Worm (Caenorhabditis elegans) whole organism, young adult: ENCODE measurements around the gene Y39A1A.3.

ENCODE experiments used
- B0019.2 ChIP-seq: fragments of 200-800 bp; sonication (Bioruptor generic); conservative IDR thresholded peaks from 2 replicates; pipeline ENCODE4 v1.3.6; 2022; ENCODE audit warnings: missing genetic modification reagents, missing genetic modification characterization, missing compliant biosample characterization
- B0035.1 ChIP-seq: sonication (generic microtip); optimal IDR thresholded peaks from 2 replicates; lab custom pipeline; 2016; ENCODE audit warnings: missing genetic modification characterization, mild to moderate bottlenecking, missing compliant biosample characterization, missing genotype, missing genetic modification reagents
- B0336.3 ChIP-seq: fragments of 200-800 bp; sonication (Bioruptor generic); IDR thresholded peaks from 2 replicates; pipeline ENCODE4 v1.3.6; 2022; ENCODE audit warnings: missing genetic modification characterization, missing compliant biosample characterization
- C06A6.2 ChIP-seq: fragments of 200-800 bp; sonication (Bioruptor generic); conservative IDR thresholded peaks from 2 replicates; pipeline ENCODE4 v1.3.6; 2022; ENCODE audit warnings: missing genetic modification characterization, missing compliant biosample characterization
- C17E4.6 ChIP-seq: fragments of 200-800 bp; sonication (Bioruptor generic); IDR thresholded peaks from 2 replicates; pipeline ENCODE4 v1.3.6; 2022; ENCODE audit warnings: missing genetic modification reagents, missing genetic modification characterization, missing compliant biosample characterization
- F22D6.2 ChIP-seq: sonication (generic microtip); optimal IDR thresholded peaks from 2 replicates; lab custom pipeline; 2016; ENCODE audit warnings: mild to moderate bottlenecking, missing genetic modification characterization, missing compliant biosample characterization
- F23B12.7 ChIP-seq: sonication (generic microtip); optimal IDR thresholded peaks from 2 replicates; lab custom pipeline; 2017; ENCODE audit warnings: missing genetic modification characterization, mild to moderate bottlenecking, missing compliant biosample characterization, antibody characterized with exemption, moderate library complexity; ENCODE audit not compliant: insufficient read depth
- F33H1.4 ChIP-seq: fragments of 200-800 bp; sonication (Bioruptor generic); IDR thresholded peaks from 2 replicates; pipeline ENCODE4 v1.3.6; 2022; ENCODE audit warnings: missing genetic modification reagents, missing genetic modification characterization, missing compliant biosample characterization
- F49E8.2 ChIP-seq: sonication (generic microtip); optimal IDR thresholded peaks from 3 replicates; lab custom pipeline; 2017; ENCODE audit warnings: missing genetic modification characterization, mild to moderate bottlenecking, missing compliant biosample characterization, antibody characterized with exemption, moderate library complexity; ENCODE audit not compliant: insufficient read depth
- F52B5.7 ChIP-seq: sonication (generic microtip); optimal IDR thresholded peaks from 2 replicates; lab custom pipeline; 2016; ENCODE audit warnings: mild to moderate bottlenecking, missing genetic modification characterization, missing compliant biosample characterization
- Y53G8AR.9 ChIP-seq: fragments of 200-800 bp; sonication (Bioruptor generic); conservative IDR thresholded peaks from 2 replicates; pipeline ENCODE4 v1.3.6; 2022; ENCODE audit warnings: missing genetic modification reagents, missing genetic modification characterization, missing compliant biosample characterization
- Y67H2A.10 ChIP-seq: fragments of 200-800 bp; sonication (Bioruptor generic); conservative IDR thresholded peaks from 2 replicates; pipeline ENCODE4 v1.3.6; 2022; ENCODE audit warnings: missing genetic modification reagents, missing genetic modification characterization, missing compliant biosample characterization
- Y95B8A.8 ChIP-seq: fragments of 200-800 bp; sonication (Bioruptor generic); IDR thresholded peaks from 2 replicates; pipeline ENCODE4 v1.3.6; 2022; ENCODE audit warnings: missing genetic modification reagents, missing genetic modification characterization, missing compliant biosample characterization
- ZK185.1 ChIP-seq: sonication (generic microtip); optimal IDR thresholded peaks from 2 replicates; lab custom pipeline; 2016; ENCODE audit warnings: mild to moderate bottlenecking, missing genetic modification characterization, missing compliant biosample characterization; ENCODE audit not compliant: poor library complexity, severe bottlenecking
- athp-1 ChIP-seq: sonication (generic microtip); optimal IDR thresholded peaks from 2 replicates; lab custom pipeline; 2017; ENCODE audit warnings: mild to moderate bottlenecking, missing genetic modification characterization, missing compliant biosample characterization
- attf-3 ChIP-seq: fragments of 200-800 bp; sonication (Bioruptor generic); conservative IDR thresholded peaks from 2 replicates; pipeline ENCODE4 v1.3.6; 2022; ENCODE audit warnings: missing genetic modification reagents, missing genetic modification characterization, missing compliant biosample characterization
- bed-1 ChIP-seq: fragments of 200-800 bp; sonication (Bioruptor generic); IDR thresholded peaks from 2 replicates; pipeline ENCODE4 v1.3.6; 2022; ENCODE audit warnings: missing genetic modification reagents, missing genetic modification characterization, missing compliant biosample characterization
- cebp-1 ChIP-seq, 2 experiments: fragments of 200-800 bp in 1 of 2; sonication (Bioruptor generic) in 1 of 2; sonication (generic microtip) in 1 of 2; IDR thresholded peaks in 1 of 2; optimal IDR thresholded peaks in 1 of 2; 2 replicates each; pipeline versions ENCODE4 v1.3.6 to Lab custom; 2017 to 2022; ENCODE audit warnings: missing compliant biosample characterization in 2 of 2, missing genetic modification characterization in 2 of 2, mild to moderate bottlenecking in 1 of 2, missing genetic modification reagents in 1 of 2, moderate library complexity in 1 of 2
- ceh-100 ChIP-seq: fragments of 200-800 bp; sonication (Bioruptor generic); IDR thresholded peaks from 2 replicates; pipeline ENCODE4 v1.3.6; 2022; ENCODE audit warnings: missing genetic modification reagents, missing genetic modification characterization, missing compliant biosample characterization
- ceh-79 ChIP-seq: sonication (generic microtip); optimal IDR thresholded peaks from 2 replicates; lab custom pipeline; 2017; ENCODE audit warnings: mild to moderate bottlenecking, missing genetic modification characterization, missing compliant biosample characterization
- egl-18 ChIP-seq: fragments of 200-800 bp; sonication (Bioruptor generic); IDR thresholded peaks from 2 replicates; pipeline ENCODE4 v1.3.6; 2022; ENCODE audit warnings: missing genetic modification reagents, missing genetic modification characterization, missing compliant biosample characterization
- ekl-4 ChIP-seq: fragments of 200-800 bp; sonication (Bioruptor generic); IDR thresholded peaks from 2 replicates; pipeline ENCODE4 v1.3.6; 2022; ENCODE audit warnings: missing genetic modification reagents, missing genetic modification characterization, missing compliant biosample characterization
- ets-4 ChIP-seq: fragments of 200-800 bp; sonication (Bioruptor generic); optimal IDR thresholded peaks from 2 replicates; lab custom pipeline; 2018; ENCODE audit warnings: mild to moderate bottlenecking, missing genetic modification characterization, missing compliant biosample characterization
- hmg-20 ChIP-seq: fragments of 200-800 bp; sonication (Bioruptor generic); IDR thresholded peaks from 2 replicates; pipeline ENCODE4 v1.3.6; 2022; ENCODE audit warnings: missing genetic modification reagents, missing genetic modification characterization, missing compliant biosample characterization
- let-607 ChIP-seq, 2 experiments: fragments of 200-800 bp in 1 of 2; sonication (Bioruptor generic) in 1 of 2; sonication (generic microtip) in 1 of 2; optimal IDR thresholded peaks; 2 replicates each; lab custom pipeline; 2016 to 2018; ENCODE audit warnings: mild to moderate bottlenecking in 2 of 2, missing compliant biosample characterization in 2 of 2, missing genetic modification characterization in 2 of 2, moderate library complexity in 2 of 2, missing genotype in 1 of 2
- lin-40 ChIP-seq: sonication (generic microtip); optimal IDR thresholded peaks from 2 replicates; lab custom pipeline; 2016; ENCODE audit warnings: missing genetic modification characterization, mild to moderate bottlenecking, missing compliant biosample characterization, missing genotype, missing genetic modification reagents
- madf-6 ChIP-seq: fragments of 200-800 bp; sonication (Bioruptor generic); IDR thresholded peaks from 2 replicates; pipeline ENCODE4 v1.3.6; 2022; ENCODE audit warnings: missing genetic modification reagents, missing genetic modification characterization, missing compliant biosample characterization
- mel-28 ChIP-seq: sonication (generic microtip); optimal IDR thresholded peaks from 2 replicates; lab custom pipeline; 2016; ENCODE audit warnings: borderline replicate concordance, mild to moderate bottlenecking, missing genetic modification characterization, missing compliant biosample characterization
- mxl-1 ChIP-seq: sonication (generic microtip); optimal IDR thresholded peaks from 2 replicates; lab custom pipeline; 2016; ENCODE audit warnings: missing genetic modification characterization, missing compliant biosample characterization
- nhr-120 ChIP-seq: fragments of 200-800 bp; sonication (Bioruptor generic); IDR thresholded peaks from 2 replicates; pipeline ENCODE4 v1.3.6; 2022; ENCODE audit warnings: missing genetic modification characterization, missing compliant biosample characterization
- nhr-27 ChIP-seq: fragments of 200-800 bp; sonication (Bioruptor generic); optimal IDR thresholded peaks from 2 replicates; lab custom pipeline; 2018; ENCODE audit warnings: mild to moderate bottlenecking, missing genetic modification characterization, moderate library complexity, missing compliant biosample characterization
- nhr-80 ChIP-seq: sonication (generic microtip); optimal IDR thresholded peaks from 2 replicates; lab custom pipeline; 2016; ENCODE audit warnings: missing genetic modification characterization, missing compliant biosample characterization
- rpc-1 ChIP-seq, 2 experiments: fragments of 150-350 bp in 1 of 2; sonication (generic microtip) in 1 of 2; optimal IDR thresholded peaks; 2 replicates each; lab custom pipeline; 2014 to 2018; ENCODE audit warnings: missing biosample characterization in 1 of 2, missing genetic modification characterization in 1 of 2, missing genetic modification reagents in 1 of 2, missing genotype in 1 of 2
- sdz-38 ChIP-seq: sonication (generic microtip); optimal IDR thresholded peaks from 2 replicates; lab custom pipeline; 2016; ENCODE audit warnings: missing genotype, missing genetic modification characterization, missing compliant biosample characterization
- somi-1 ChIP-seq: fragments of 200-800 bp; sonication (Bioruptor generic); optimal IDR thresholded peaks from 2 replicates; lab custom pipeline; 2018; ENCODE audit warnings: mild to moderate bottlenecking, missing genetic modification characterization, missing compliant biosample characterization
- sptf-2 ChIP-seq: fragments of 200-800 bp; sonication (Bioruptor generic); optimal IDR thresholded peaks from 2 replicates; lab custom pipeline; 2018; ENCODE audit warnings: mild to moderate bottlenecking, missing genetic modification characterization, missing compliant biosample characterization
- tbp1 ChIP-seq: fragments of 200-800 bp; sonication (Bioruptor generic); optimal IDR thresholded peaks from 2 replicates; lab custom pipeline; 2018; ENCODE audit warnings: mild to moderate bottlenecking, missing genetic modification characterization, missing compliant biosample characterization
- tbx-9 ChIP-seq: sonication (generic microtip); optimal IDR thresholded peaks from 2 replicates; lab custom pipeline; 2016; ENCODE audit warnings: borderline replicate concordance, missing genetic modification characterization, inconsistent platforms, missing compliant biosample characterization
- unc-130 ChIP-seq: sonication (generic microtip); optimal IDR thresholded peaks from 2 replicates; lab custom pipeline; 2016; ENCODE audit warnings: missing genetic modification reagents, missing genetic modification characterization, missing compliant biosample characterization
- unc-62 ChIP-seq: fragments of 150-350 bp; optimal IDR thresholded peaks from 2 replicates; lab custom pipeline; 2014; ENCODE audit warnings: missing biosample characterization, missing genetic modification reagents, missing genetic modification characterization
- xnd-1 ChIP-seq: sonication (generic microtip); optimal IDR thresholded peaks from 2 replicates; lab custom pipeline; 2016; ENCODE audit warnings: missing genotype, missing genetic modification reagents, missing genetic modification characterization, missing compliant biosample characterization
- zim-3 ChIP-seq: sonication (generic microtip); optimal IDR thresholded peaks from 2 replicates; lab custom pipeline; 2017; ENCODE audit warnings: mild to moderate bottlenecking, missing genetic modification characterization, moderate library complexity, missing compliant biosample characterization
- ztf-18 ChIP-seq: sonication (generic microtip); optimal IDR thresholded peaks from 2 replicates; lab custom pipeline; 2016; ENCODE audit warnings: missing genotype, mild to moderate bottlenecking, missing genetic modification characterization, missing compliant biosample characterization
- ztf-25 ChIP-seq: fragments of 200-800 bp; sonication (Bioruptor generic); IDR thresholded peaks from 2 replicates; pipeline ENCODE4 v1.3.6; 2022; ENCODE audit warnings: missing genetic modification reagents, missing genetic modification characterization, missing compliant biosample characterization
- ztf-3 ChIP-seq: fragments of 200-800 bp; sonication (Bioruptor generic); optimal IDR thresholded peaks from 2 replicates; lab custom pipeline; 2018; ENCODE audit warnings: mild to moderate bottlenecking, missing genetic modification characterization, missing compliant biosample characterization

Gene Y39A1A.3

DNA sequence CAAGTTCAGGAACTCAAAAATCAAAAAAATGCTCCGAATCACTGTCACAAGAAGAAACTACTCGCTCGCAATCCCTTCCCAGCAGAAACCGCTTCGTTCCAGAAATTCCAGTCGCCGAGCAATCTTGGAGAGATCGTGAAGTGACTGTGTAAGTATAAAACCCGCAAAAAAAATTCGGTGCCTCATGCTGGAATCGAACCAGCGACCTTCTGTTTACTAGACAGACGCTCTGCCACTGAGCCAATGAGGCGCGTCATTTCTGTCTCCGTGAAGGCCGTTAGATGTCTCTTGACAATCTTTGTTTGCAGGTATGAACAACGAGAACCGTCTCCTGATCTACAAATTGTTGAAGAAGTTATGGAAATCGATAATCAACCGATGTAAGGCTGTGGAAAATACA, 28.3 kb upstream of the Y39A1A.3 start (continued):
- TF ChIP-seq cebp-1 (GFP tag; IDR thresholded peaks at IDR 0.05; lab: Robert Waterston, UW) (0 out of 2 replicates have a peak, but pooled peaks have one; percentile 17), cebp-1 (tag; optimal IDR thresholded peaks at IDR 0.05; lab: Kevin White, UChicago) (peak; percentile 61), ceh-100 (GFP tag; lab: Robert Waterston, UW) (peak; percentile 51; the same call in 1 of the 2 replicates), bed-1 (GFP tag; lab: Robert Waterston, UW) (0 out of 2 replicates have a peak, but pooled peaks have one; percentile 69), xnd-1 (tag; lab: Kevin White, UChicago) (no peak), ceh-79 (peak; percentile 53), ztf-25 (GFP tag; lab: Robert Waterston, UW) (peak; percentile 65), ztf-3 (GFP tag; lab: Kevin White, UChicago) (no peak), unc-62 (GFP tag; lab: Kevin White, UChicago) (no peak), Y67H2A.10 (GFP tag; lab: Robert Waterston, UW) (no peak), lin-40 (tag; lab: Kevin White, UChicago) (peak; percentile 45), attf-3 (GFP tag; lab: Robert Waterston, UW) (no peak), athp-1 (tag; lab: Kevin White, UChicago) (peak; percentile 70), zim-3 (tag; lab: Kevin White, UChicago) (peak; percentile 70), Y95B8A.8 (GFP tag; lab: Robert Waterston, UW) (no peak), mxl-1 (tag; lab: Kevin White, UChicago) (peak; percentile 52), unc-130 (peak; percentile 26), ztf-18 (tag; lab: Kevin White, UChicago) (peak; percentile 76), B0336.3 (GFP tag; lab: Robert Waterston, UW) (peak; percentile 31; the same call in 1 of the 2 replicates), ZK185.1 (peak; percentile 85), nhr-120 (GFP tag; lab: Robert Waterston, UW) (no peak), C17E4.6 (GFP tag; lab: Robert Waterston, UW) (no peak), B0035.1 (tag; lab: Kevin White, UChicago) (peak; percentile 19), nhr-80 (tag; lab: Kevin White, UChicago) (peak; percentile 15), ekl-4 (GFP tag; lab: Robert Waterston, UW) (peak; percentile 81), nhr-27 (tag; lab: Kevin White, UChicago) (peak; percentile 23), mel-28 (tag; lab: Kevin White, UChicago) (peak; percentile 49), madf-6 (GFP tag; lab: Robert Waterston, UW) (peak; percentile 77), let-607 (tag; optimal IDR thresholded peaks at IDR 0.05; lab: Kevin White, UChicago) (no peak)
- TF ChIP-seq, all 124 proteins: peak for 82

DNA sequence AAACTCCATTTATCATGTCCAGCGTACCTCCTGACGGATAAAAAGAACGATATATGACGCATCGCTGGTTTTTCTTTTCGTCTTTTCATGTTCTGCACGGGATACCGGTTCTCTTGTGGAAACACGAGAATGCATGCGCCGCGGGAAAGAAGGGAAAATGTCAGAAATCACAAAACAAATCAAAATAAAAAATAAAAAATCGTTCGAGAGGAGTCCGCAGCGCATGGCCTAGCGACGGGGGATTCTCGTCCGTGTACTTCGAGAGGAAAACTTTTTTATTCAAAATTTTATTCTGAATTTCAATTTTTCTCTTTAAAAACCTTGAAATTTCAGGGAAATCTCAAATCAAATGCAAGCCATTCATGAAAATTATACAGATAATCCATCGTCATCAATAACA, 24.9 kb upstream of the Y39A1A.3 start, which contains the start of the genes lron-10 and hpr-9:
Gene lron-10 (minus strand): TSS at position 162 of the 400 bp plus-strand sequence.
Gene hpr-9 (plus strand): TSS at position 344 of the 400 bp plus-strand sequence.
- TF ChIP-seq somi-1 (peak; percentile 56), hmg-20 (0 out of 2 replicates have a peak, but pooled peaks have one; percentile 40), ceh-100 (GFP tag; lab: Robert Waterston, UW) (peak; percentile 23; the same call in 1 of the 2 replicates), B0019.2 (peak; percentile 66; the same call in 1 of the 2 replicates), tbx-9 (tag; lab: Kevin White, UChicago) (no peak), zim-3 (tag; lab: Kevin White, UChicago) (peak; percentile 53), egl-18 (GFP tag; lab: Robert Waterston, UW) (0 out of 2 replicates have a peak, but pooled peaks have one; percentile 23), Y95B8A.8 (GFP tag; lab: Robert Waterston, UW) (peak; percentile 48; the same call in 1 of the 2 replicates), Y53G8AR.9 (GFP tag; lab: Robert Waterston, UW) (peak; percentile 73; the same call in 1 of the 2 replicates), F49E8.2 (no peak), F23B12.7 (tag; lab: Kevin White, UChicago) (no peak), C06A6.2 (GFP tag; lab: Robert Waterston, UW) (peak; percentile 46; the same call in 1 of the 2 replicates), sptf-2 (GFP tag; lab: Kevin White, UChicago) (no peak), ceh-79 (no peak), F52B5.7 (no peak), F22D6.2 (tag; lab: Kevin White, UChicago) (peak; percentile 72), F33H1.4 (GFP tag; lab: Robert Waterston, UW) (peak; percentile 67), C17E4.6 (GFP tag; lab: Robert Waterston, UW) (0 out of 2 replicates have a peak, but pooled peaks have one; percentile 64), tbp1 (GFP tag; lab: Kevin White, UChicago) (peak; percentile 54), sdz-38 (tag; lab: Kevin White, UChicago) (no peak), rpc-1 (optimal IDR thresholded peaks at IDR 0.05; lab: Kevin White, UChicago) (no peak), rpc-1 (tag; optimal IDR thresholded peaks at IDR 0.05; lab: Kevin White, UChicago) (no peak), ets-4 (GFP tag; lab: Kevin White, UChicago) (no peak), nhr-120 (GFP tag; lab: Robert Waterston, UW) (no peak)
